Worm (Caenorhabditis elegans) whole organism, L1 larva: ENCODE measurements around the gene C33A12.19.
A peak's percentile ranks its signal among the peaks of the same experiment; 100 is the strongest.

ENCODE experiments used
- C04F5.9 ChIP-seq: sonication (generic microtip); optimal IDR thresholded peaks from 2 replicates; lab custom pipeline; 2016; ENCODE audit warnings: missing genetic modification characterization, missing compliant biosample characterization
- C34B4.2 ChIP-seq: sonication (generic microtip); optimal IDR thresholded peaks from 2 replicates; lab custom pipeline; 2017; ENCODE audit warnings: mild to moderate bottlenecking, missing genetic modification characterization, missing compliant biosample characterization
- Y116A8C.19 ChIP-seq: sonication (generic microtip); optimal IDR thresholded peaks from 2 replicates; lab custom pipeline; 2016; ENCODE audit warnings: missing compliant biosample characterization, missing genetic modification characterization, borderline replicate concordance
- alr-1 ChIP-seq: fragments of 200-800 bp; sonication (Bioruptor generic); optimal IDR thresholded peaks from 2 replicates; lab custom pipeline; 2018; ENCODE audit warnings: borderline replicate concordance, mild to moderate bottlenecking, missing genetic modification characterization, missing compliant biosample characterization
- ama-1 ChIP-seq: fragments of 150-350 bp; optimal IDR thresholded peaks from 2 replicates; lab custom pipeline; 2014
- blmp-1 ChIP-seq: fragments of 150-350 bp; optimal IDR thresholded peaks from 2 replicates; lab custom pipeline; 2014; ENCODE audit warnings: missing biosample characterization, missing genetic modification characterization
- ceh-82 ChIP-seq, 3 experiments: fragments of 150-350 bp in 1 of 3; sonication (generic microtip) in 2 of 3; optimal IDR thresholded peaks; 2 replicates each; lab custom pipeline; 2014 to 2017; ENCODE audit warnings: missing biosample characterization in 3 of 3, missing genetic modification characterization in 3 of 3
- dpl-1 ChIP-seq, 3 experiments: fragments of 150-350 bp in 2 of 3; sonication (generic microtip) in 1 of 3; optimal IDR thresholded peaks; 2 replicates each; lab custom pipeline; 2014 to 2017; ENCODE audit warnings: missing biosample characterization in 3 of 3, missing genetic modification characterization in 3 of 3, missing genetic modification reagents in 3 of 3
- dsc-1 ChIP-seq: sonication (generic microtip); optimal IDR thresholded peaks from 2 replicates; lab custom pipeline; 2016; ENCODE audit warnings: mild to moderate bottlenecking, missing genetic modification characterization, missing compliant biosample characterization
- elt-2 ChIP-seq: sonication (generic microtip); optimal IDR thresholded peaks from 2 replicates; lab custom pipeline; 2016; ENCODE audit warnings: missing genetic modification characterization, mild to moderate bottlenecking, inconsistent platforms, missing compliant biosample characterization, missing genetic modification reagents
- fkh-8 ChIP-seq: sonication (generic microtip); optimal IDR thresholded peaks from 2 replicates; lab custom pipeline; 2016; ENCODE audit warnings: mild to moderate bottlenecking, missing genetic modification characterization, missing compliant biosample characterization
- grh-1 ChIP-seq: fragments of 200-800 bp; sonication (Bioruptor generic); IDR thresholded peaks from 2 replicates; pipeline ENCODE4 v1.3.6; 2022; ENCODE audit warnings: missing genetic modification reagents, missing genetic modification characterization, missing compliant biosample characterization
- hlh-17 ChIP-seq: fragments of 200-800 bp; sonication (Bioruptor generic); optimal IDR thresholded peaks from 2 replicates; lab custom pipeline; 2018; ENCODE audit warnings: missing genetic modification characterization, mild to moderate bottlenecking, missing compliant biosample characterization, moderate library complexity, borderline replicate concordance
- hlh-4 ChIP-seq: sonication (generic microtip); optimal IDR thresholded peaks from 2 replicates; lab custom pipeline; 2016; ENCODE audit warnings: mild to moderate bottlenecking, missing genetic modification characterization, missing compliant biosample characterization
- hpl-2 ChIP-seq: fragments of 150-350 bp; optimal IDR thresholded peaks from 2 replicates; lab custom pipeline; 2014; ENCODE audit warnings: missing biosample characterization, missing genetic modification reagents, missing genetic modification characterization
- lin-13 ChIP-seq: fragments of 150-350 bp; optimal IDR thresholded peaks from 2 replicates; lab custom pipeline; 2014; ENCODE audit warnings: missing biosample characterization, missing genetic modification reagents, missing genetic modification characterization
- lin-15B ChIP-seq: fragments of 150-350 bp; sonication (generic microtip); optimal IDR thresholded peaks from 3 replicates; lab custom pipeline; 2014; ENCODE audit warnings: missing biosample characterization, missing genetic modification characterization
- lin-35 ChIP-seq, 2 experiments: fragments of 150-350 bp; optimal IDR thresholded peaks; 2 replicates each; lab custom pipeline; 2014; ENCODE audit warnings: missing biosample characterization in 2 of 2, missing genetic modification characterization in 2 of 2, missing genetic modification reagents in 2 of 2
- lsy-2 ChIP-seq, 2 experiments: fragments of 150-350 bp; optimal IDR thresholded peaks; 2 replicates each; lab custom pipeline; 2014; ENCODE audit warnings: missing biosample characterization in 2 of 2, missing genetic modification characterization in 2 of 2
- mdl-1 ChIP-seq, 2 experiments: fragments of 150-350 bp; optimal IDR thresholded peaks; 2 replicates each; lab custom pipeline; 2014 to 2017; ENCODE audit warnings: missing biosample characterization in 2 of 2, missing genetic modification characterization in 2 of 2, inconsistent platforms in 1 of 2
- nhr-11 ChIP-seq: fragments of 150-350 bp; optimal IDR thresholded peaks from 2 replicates; lab custom pipeline; 2014; ENCODE audit warnings: missing biosample characterization, missing genetic modification characterization
- nhr-12 ChIP-seq: sonication (generic microtip); optimal IDR thresholded peaks from 2 replicates; lab custom pipeline; 2017; ENCODE audit warnings: missing biosample characterization, missing genetic modification characterization
- nhr-237 ChIP-seq: fragments of 150-350 bp; optimal IDR thresholded peaks from 2 replicates; lab custom pipeline; 2014; ENCODE audit warnings: missing biosample characterization, missing genetic modification characterization
- nhr-28 ChIP-seq: fragments of 150-350 bp; optimal IDR thresholded peaks from 2 replicates; lab custom pipeline; 2014; ENCODE audit warnings: missing biosample characterization, missing genetic modification characterization
- nhr-71 ChIP-seq: sonication (generic microtip); optimal IDR thresholded peaks from 2 replicates; lab custom pipeline; 2016; ENCODE audit warnings: mild to moderate bottlenecking, missing genetic modification characterization, moderate library complexity, missing compliant biosample characterization
- nhr-76 ChIP-seq: sonication (generic microtip); optimal IDR thresholded peaks from 2 replicates; lab custom pipeline; 2017; ENCODE audit warnings: missing biosample characterization, missing genetic modification characterization
- nhr-77 ChIP-seq: fragments of 150-350 bp; optimal IDR thresholded peaks from 2 replicates; lab custom pipeline; 2014; ENCODE audit warnings: missing biosample characterization, missing genetic modification characterization
- nhr-90 ChIP-seq: sonication (generic microtip); optimal IDR thresholded peaks from 2 replicates; lab custom pipeline; 2016; ENCODE audit warnings: mild to moderate bottlenecking, missing genetic modification characterization, missing compliant biosample characterization; ENCODE audit not compliant: poor library complexity
- pax-3 ChIP-seq: fragments of 200-800 bp; sonication (Bioruptor generic); optimal IDR thresholded peaks from 2 replicates; lab custom pipeline; 2018; ENCODE audit warnings: mild to moderate bottlenecking, missing genetic modification characterization, moderate library complexity, missing compliant biosample characterization
- pqm-1 ChIP-seq: sonication (generic microtip); optimal IDR thresholded peaks from 3 replicates; lab custom pipeline; 2017; ENCODE audit warnings: missing biosample characterization, missing genetic modification characterization
- rnt-1 ChIP-seq: sonication (generic microtip); optimal IDR thresholded peaks from 2 replicates; lab custom pipeline; 2016; ENCODE audit warnings: mild to moderate bottlenecking, missing genetic modification characterization, moderate library complexity, missing compliant biosample characterization
- snu-23 ChIP-seq: sonication (generic microtip); optimal IDR thresholded peaks from 2 replicates; lab custom pipeline; 2016; ENCODE audit warnings: missing genetic modification characterization, missing compliant biosample characterization
- sptf-1 ChIP-seq: fragments of 150-350 bp; optimal IDR thresholded peaks from 2 replicates; lab custom pipeline; 2014; ENCODE audit warnings: missing biosample characterization, missing genetic modification characterization
- sup-37 ChIP-seq: fragments of 200-800 bp; sonication (Bioruptor generic); optimal IDR thresholded peaks from 2 replicates; lab custom pipeline; 2018; ENCODE audit warnings: mild to moderate bottlenecking, missing genetic modification characterization, missing compliant biosample characterization
- tbx-2 ChIP-seq: sonication (generic microtip); optimal IDR thresholded peaks from 2 replicates; lab custom pipeline; 2016; ENCODE audit warnings: missing genetic modification characterization, missing compliant biosample characterization
- vab-15 ChIP-seq: sonication (generic microtip); optimal IDR thresholded peaks from 2 replicates; lab custom pipeline; 2017; ENCODE audit warnings: missing genotype, mild to moderate bottlenecking, missing genetic modification characterization, missing compliant biosample characterization
- xbp-1 ChIP-seq: sonication (generic microtip); optimal IDR thresholded peaks from 2 replicates; lab custom pipeline; 2016; ENCODE audit warnings: missing genetic modification characterization, missing compliant biosample characterization
- zag-1 ChIP-seq: fragments of 150-350 bp; optimal IDR thresholded peaks from 2 replicates; lab custom pipeline; 2014; ENCODE audit warnings: missing biosample characterization, missing genetic modification characterization

The C33A12.19 gene

DNA sequence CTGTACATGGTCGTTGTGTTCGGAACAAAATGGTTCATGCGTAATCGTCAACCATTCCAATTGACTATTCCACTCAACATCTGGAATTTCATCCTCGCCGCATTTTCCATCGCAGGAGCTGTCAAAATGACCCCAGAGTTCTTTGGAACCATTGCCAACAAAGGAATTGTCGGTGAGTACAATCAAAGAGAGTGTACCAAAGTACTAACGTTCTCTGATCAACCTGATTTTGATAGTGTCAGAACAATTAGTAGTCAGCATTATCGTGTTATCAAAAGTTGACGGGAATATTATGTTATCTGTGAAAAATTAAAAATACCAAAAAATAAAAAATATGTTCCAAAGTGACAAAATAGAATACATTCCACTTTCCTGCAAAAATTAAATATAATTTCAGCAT is 10.2 kb downstream of the C33A12.19 start:
- no peak for TF ChIP-seq zag-1 (tag; lab: Kevin White, UChicago)
- peak; percentile 51 for TF ChIP-seq elt-2
- no peak for TF ChIP-seq pax-3
- TF ChIP-seq pqm-1 (tag; lab: Kevin White, UChicago): no peak
- TF ChIP-seq hpl-2 (GFP tag; lab: Kevin White, UChicago): no peak
- TF ChIP-seq lsy-2 (tag; optimal IDR thresholded peaks at IDR 0.05; lab: Kevin White, UChicago): no peak
- no peak for TF ChIP-seq nhr-77 (tag; lab: Kevin White, UChicago)

DNA sequence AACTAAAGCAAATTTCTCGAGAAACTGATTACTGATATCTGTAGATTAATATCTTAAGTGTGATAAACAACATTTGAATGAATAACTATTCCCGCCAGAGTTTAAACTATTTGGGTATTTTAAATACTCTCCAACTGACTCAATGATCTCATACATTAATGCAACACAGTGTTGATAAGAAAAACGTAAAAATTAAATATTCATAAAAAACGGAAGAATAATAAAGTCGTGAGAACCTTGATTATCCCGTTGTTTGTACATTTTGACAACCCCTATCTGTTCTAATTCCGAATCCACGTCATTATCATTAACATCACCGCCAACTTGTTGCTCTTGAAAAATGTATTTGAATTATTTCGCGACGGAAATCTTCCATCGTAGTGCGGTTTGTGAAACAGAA is 12.8 kb downstream of the C33A12.19 start, which contains the start of gene elo-7:
Gene elo-7 (plus strand): TSS at position 301 of the 400 bp plus-strand sequence.
- no peak for TF ChIP-seq nhr-76
- TF ChIP-seq lin-35 (GFP tag; optimal IDR thresholded peaks at IDR 0.05; lab: Kevin White, UChicago): no peak
- no peak for TF ChIP-seq ama-1 (lab: Kevin White, UChicago)
- TF ChIP-seq nhr-237 (tag; lab: Kevin White, UChicago): no peak
- no peak for TF ChIP-seq grh-1 (GFP tag; lab: Robert Waterston, UW)
- no peak for TF ChIP-seq pax-3
- no peak for TF ChIP-seq lin-15B (tag; lab: Kevin White, UChicago)
- no peak for TF ChIP-seq alr-1 (tag; lab: Kevin White, UChicago)
- no peak for TF ChIP-seq fkh-8 (tag; lab: Kevin White, UChicago)
- no peak for TF ChIP-seq tbx-2 (tag; lab: Kevin White, UChicago)
- no peak for TF ChIP-seq mdl-1 (tag; optimal IDR thresholded peaks at IDR 0.05; lab: Kevin White, UChicago)
- TF ChIP-seq C34B4.2 (tag; lab: Kevin White, UChicago): no peak
- TF ChIP-seq nhr-11 (tag; lab: Kevin White, UChicago): no peak
- no peak for TF ChIP-seq xbp-1 (tag; lab: Kevin White, UChicago)
- no peak for TF ChIP-seq nhr-12
- TF ChIP-seq sup-37: no peak
- TF ChIP-seq rnt-1 (tag; lab: Kevin White, UChicago): no peak
- TF ChIP-seq blmp-1 (tag; lab: Kevin White, UChicago): no peak
- no peak for TF ChIP-seq hpl-2 (GFP tag; lab: Kevin White, UChicago)

DNA sequence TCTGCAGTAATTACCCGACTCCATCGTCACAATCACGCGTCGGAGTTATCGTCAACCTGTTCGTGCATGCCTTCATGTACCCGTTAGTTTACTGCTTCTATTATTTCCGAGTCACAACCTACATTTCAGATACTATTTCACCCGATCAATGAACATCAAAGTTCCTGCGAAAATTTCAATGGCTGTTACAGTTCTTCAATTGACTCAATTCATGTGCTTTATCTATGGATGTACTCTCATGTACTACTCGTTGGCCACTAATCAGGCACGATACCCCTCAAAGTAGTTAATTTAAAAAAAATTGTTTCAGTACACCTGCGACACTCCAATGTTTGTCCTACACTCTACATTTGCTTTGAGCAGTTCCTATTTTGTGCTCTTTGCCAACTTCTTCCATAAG is 14.0 kb downstream of the C33A12.19 start:
- peak; percentile 15 for TF ChIP-seq nhr-71 (tag; lab: Kevin White, UChicago)
- TF ChIP-seq dsc-1: no peak
- no peak for TF ChIP-seq grh-1 (GFP tag; lab: Robert Waterston, UW)
- TF ChIP-seq nhr-28: no peak
- peak; percentile 9 for TF ChIP-seq snu-23
- TF ChIP-seq lin-13 (GFP tag; lab: Kevin White, UChicago): no peak
- TF ChIP-seq blmp-1 (tag; lab: Kevin White, UChicago): no peak
- no peak for TF ChIP-seq vab-15
- peak; percentile 34 for TF ChIP-seq nhr-90
- TF ChIP-seq dpl-1 (GFP tag; optimal IDR thresholded peaks at IDR 0.05; lab: Kevin White, UChicago): no peak
- TF ChIP-seq hlh-17 (GFP tag; lab: Kevin White, UChicago): no peak
- TF ChIP-seq, all 84 proteins: peak for 3

DNA sequence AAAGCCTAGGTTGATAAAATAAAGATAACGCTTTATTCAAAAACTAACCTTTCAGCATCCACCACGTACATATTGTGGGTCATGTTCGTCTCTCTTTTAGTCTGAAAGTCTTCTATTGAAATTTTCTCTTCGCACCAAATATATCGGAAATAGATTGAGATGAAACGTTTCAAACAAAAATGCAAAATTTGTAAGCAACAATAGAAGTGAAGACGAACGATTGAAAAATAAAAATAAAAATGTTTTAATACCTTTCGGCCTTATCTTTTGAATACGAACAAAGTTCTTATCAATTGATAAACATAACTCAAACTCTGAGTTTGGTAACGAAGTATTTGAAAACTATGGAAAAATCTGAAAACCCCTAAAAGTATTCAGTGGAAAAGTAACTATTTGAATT is 16.3 kb downstream of the C33A12.19 start, which contains the start of gene F56H11.2:
Gene F56H11.2 (minus strand): TSS at position 101 of the 400 bp plus-strand sequence.
- TF ChIP-seq snu-23 (no peak), elt-2 (no peak), sptf-1 (tag; lab: Kevin White, UChicago) (no peak), ceh-82 (tag; optimal IDR thresholded peaks at IDR 0.05; lab: Kevin White, UChicago) (no peak), hlh-4 (tag; lab: Kevin White, UChicago) (no peak), Y116A8C.19 (tag; lab: Kevin White, UChicago) (no peak), C04F5.9 (tag; lab: Kevin White, UChicago) (no peak)
